Fruit fly (Drosophila melanogaster) S2 (cell line): ENCODE measurements around the gene Nf-YA.

Source experiments
- CG8478 ChIP-seq: fragments of >200 bp; optimal IDR thresholded peaks from 2 replicates; lab custom pipeline; 2018
- CTCF ChIP-seq, 2 experiments: fragments of >200 bp; optimal IDR thresholded peaks; 2 replicates each; lab custom pipeline; 2018

- TF ChIP-seq CG8478 (lab: Kevin White, UChicago) (no peak), CTCF (optimal IDR thresholded peaks at IDR 0.05; lab: Kevin White, UChicago) (no peak)
Observed at dm6 chr3L:9422636-9423419, 19.2 kb downstream of the Nf-YA start, which contains the start of gene aay.
